Fruit fly (Drosophila melanogaster) S2 (cell line): Measurements from ENCODE around the gene CG14563.

Source experiments
- CG8478 ChIP-seq: fragments of >200 bp; optimal IDR thresholded peaks from 2 replicates; lab custom pipeline; 2018
- CTCF ChIP-seq, 2 experiments: fragments of >200 bp; optimal IDR thresholded peaks; 2 replicates each; lab custom pipeline; 2018

The CG14563 gene

DNA sequence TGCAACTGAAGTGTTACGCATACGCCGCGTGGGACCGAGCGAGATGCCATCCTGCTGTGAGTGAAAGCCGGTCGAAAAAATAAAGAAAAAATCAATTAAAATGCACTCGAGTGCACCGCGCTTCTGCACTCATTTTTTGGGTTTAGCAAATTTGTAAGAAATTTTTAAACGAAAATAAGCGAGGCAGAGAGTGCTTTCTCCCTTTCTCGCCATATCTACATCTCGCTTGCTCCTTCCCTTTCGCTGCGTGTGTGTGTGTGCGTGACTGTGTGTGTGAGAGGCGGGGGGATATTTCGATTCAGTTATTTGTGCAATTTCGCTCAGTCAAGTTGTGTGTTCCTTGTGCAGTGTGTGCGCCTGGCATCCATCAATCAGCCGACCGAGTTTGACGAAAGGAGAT is 2.3 kb upstream of the CG14563 start, which contains the start of gene mub:
Gene mub, plus strand, starts transcription at position 301 of the 400 bp plus-strand sequence.
- TF ChIP-seq CTCF (optimal IDR thresholded peaks at IDR 0.05; lab: Kevin White, UChicago) (no peak), CG8478 (lab: Kevin White, UChicago) (no peak)

DNA sequence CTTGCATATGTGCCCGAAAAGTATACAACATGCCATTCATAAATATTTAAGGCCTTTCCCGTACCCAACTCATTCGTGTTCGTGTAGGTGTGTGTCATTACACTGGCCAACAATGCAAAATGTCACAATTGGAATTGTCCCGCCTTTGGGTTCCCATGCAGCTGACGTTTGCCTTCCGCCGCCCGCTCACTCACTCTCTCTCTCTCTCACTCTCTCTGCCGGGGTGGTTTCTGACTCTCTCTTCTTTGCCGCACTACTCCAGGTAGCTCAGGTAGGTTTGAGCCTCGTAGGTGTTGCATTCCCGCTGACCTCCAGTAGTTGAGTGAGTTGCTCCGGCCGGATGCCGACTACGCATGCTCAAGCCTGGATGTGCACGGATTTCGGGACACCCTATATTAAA is 1.1 kb upstream of the CG14563 start:
- TF ChIP-seq CG8478 (lab: Kevin White, UChicago) (no peak), CTCF (optimal IDR thresholded peaks at IDR 0.05; lab: Kevin White, UChicago) (no peak)

DNA sequence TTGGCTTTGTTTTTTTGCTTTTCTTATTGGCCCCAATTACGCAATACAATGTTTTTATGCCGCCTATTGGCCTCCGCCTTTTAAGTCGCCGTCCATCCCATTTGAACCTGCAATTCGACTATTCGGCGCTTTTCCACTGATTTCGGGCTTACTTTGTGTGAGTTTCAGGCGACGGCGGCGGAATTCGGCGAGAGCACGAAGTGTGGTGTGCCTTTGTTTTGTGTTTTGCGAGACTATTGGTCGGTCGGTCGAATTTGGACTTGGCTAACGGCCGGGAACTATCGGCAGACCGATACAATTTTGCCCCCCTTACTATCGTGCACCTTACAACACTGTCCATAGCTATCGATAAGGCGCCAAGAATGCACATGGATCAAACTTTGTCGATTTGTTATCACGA is 1.1 kb downstream of the CG14563 start, which contains the start of gene P5CDh1:
Gene P5CDh1, minus strand, starts transcription at position 278 of the 400 bp plus-strand sequence.
- TF ChIP-seq CTCF (optimal IDR thresholded peaks at IDR 0.05; lab: Kevin White, UChicago), result no peak

DNA sequence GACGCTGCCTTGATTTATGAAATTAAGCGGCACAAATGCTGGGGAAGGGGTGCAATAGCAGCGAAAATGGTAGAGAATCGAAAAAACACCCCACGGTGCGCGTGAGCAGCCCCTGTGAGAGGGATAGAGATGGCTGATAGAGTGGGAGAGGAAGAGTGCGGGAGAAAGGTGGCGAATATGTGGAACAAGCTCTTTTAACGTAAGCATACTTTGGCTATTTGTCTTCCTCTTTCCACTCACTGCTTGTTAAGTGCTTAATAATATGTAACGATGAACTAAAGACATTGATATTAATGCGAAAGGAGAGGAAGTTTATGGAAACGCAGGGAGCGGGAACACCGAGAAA is 1.6 kb downstream of the CG14563 start:
- TF ChIP-seq CG8478 (lab: Kevin White, UChicago), result no peak
- no peak for TF ChIP-seq CTCF (optimal IDR thresholded peaks at IDR 0.05; lab: Kevin White, UChicago)

DNA sequence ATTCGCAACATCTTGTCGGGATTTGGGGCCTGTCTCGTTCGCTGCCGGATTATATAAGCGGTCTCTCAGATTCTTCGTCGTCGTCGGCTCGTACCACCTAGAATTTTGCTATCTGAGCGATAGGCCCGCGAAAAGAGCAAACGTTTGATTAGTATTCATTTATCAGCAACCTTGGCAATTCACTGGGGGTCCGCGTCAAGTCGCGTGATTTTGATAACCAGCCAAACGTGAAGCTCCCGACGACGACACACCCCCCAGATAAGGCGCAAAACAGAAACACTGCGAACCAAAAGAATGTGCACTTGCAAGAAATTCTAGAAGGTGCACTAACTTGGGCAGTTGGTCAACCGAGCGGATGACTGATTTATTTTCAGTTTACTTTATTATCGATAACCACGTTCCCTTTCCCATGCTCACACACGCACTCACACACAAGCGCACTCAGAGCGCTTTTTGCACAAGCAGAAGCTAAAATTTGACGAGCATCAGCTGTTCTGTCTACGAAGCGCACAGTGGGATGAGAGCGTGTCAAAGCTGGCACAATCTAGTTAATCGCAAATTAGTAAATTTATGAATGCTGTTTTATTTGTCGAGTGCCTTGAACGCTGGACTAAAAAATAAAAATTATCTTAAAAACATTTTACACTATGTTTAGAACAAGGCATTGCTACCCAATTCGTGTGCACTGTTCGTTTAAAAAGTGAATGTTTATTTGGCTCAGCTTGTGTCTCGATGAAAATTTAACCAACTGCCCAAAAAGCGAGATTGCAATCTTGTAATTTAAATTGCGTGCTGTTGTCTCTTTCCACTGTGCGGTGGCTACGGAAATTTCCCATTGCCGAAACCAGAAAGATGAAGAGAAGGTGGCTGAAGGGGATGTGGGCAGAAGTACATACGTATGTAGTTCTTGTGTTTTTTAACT is 2.2 kb downstream of the CG14563 start:
- no peak for TF ChIP-seq CTCF (optimal IDR thresholded peaks at IDR 0.05; lab: Kevin White, UChicago)
- no peak for TF ChIP-seq CG8478 (lab: Kevin White, UChicago)

DNA sequence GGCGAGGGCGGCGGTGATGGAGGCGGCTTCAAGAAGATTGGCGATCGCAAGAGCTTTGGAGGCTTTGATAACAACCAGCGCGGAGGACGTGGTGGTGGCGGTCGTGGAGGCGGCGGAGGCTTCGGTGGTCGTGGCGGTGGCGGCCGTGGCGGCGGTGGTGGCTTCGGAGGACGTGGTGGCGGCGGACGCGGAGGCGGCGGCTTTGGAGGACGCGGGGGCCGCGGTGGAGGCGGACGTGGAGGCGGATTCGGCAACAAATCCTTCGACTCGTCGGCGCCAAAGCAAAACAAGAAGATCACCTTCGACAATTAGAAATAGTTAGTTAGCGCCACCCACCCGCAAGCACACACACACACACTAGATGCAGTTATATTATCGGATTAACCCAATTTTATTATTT is 6.6 kb downstream of the CG14563 start:
- TF ChIP-seq CTCF (optimal IDR thresholded peaks at IDR 0.05; lab: Kevin White, UChicago), result no peak
- TF ChIP-seq CG8478 (lab: Kevin White, UChicago), result no peak

DNA sequence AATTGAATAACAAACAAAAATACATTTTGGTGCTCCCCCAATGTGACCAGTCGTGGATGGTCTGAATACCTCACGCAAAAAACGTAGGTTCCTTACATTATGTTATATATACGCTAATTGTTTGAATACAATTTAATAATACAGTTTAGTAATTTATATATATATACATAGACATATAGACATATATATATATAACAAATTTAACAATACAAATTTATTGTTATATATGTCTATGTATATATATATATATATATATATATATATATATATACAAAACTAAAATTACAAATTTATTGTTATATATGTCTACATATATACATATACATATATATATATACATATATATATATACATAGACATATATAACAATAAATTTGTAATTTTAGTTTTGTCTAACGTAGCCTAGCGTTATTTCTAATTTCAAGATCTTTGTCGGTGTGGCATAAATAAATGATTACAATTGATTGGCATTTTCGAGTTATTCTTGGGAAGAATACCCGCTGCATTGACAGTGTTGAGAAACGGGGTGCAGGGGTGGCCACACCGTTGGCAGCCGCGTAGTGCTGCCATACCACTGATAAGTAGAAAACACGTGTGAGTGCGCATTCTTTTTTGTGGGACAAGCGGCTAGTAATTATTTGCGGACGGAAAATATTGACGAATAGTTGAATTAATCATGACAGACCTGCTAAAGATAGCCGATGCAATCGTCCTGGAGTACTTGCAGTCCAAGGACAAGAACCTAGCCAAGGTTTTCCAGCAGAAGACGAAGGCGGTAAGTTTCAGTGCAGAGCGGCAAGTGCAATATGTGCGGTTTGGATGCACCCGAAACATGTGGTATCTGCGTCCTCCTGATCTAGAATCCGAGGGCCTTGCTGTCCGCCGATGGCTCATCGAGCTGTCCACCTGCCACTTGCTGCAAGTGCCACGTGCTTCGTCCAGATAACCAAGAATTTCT is 9.7 kb downstream of the CG14563 start, which contains the start of the genes CG7148 and Nopp140:
Gene CG7148, minus strand, starts transcription at position 51 of the 958 bp plus-strand sequence.
Gene Nopp140, plus strand, starts transcription at position 572 of the 958 bp plus-strand sequence.
- TF ChIP-seq CG8478 (lab: Kevin White, UChicago) (no peak), CTCF (optimal IDR thresholded peaks at IDR 0.05; lab: Kevin White, UChicago) (peak in 1 of 2 experiments; percentile 26)

DNA sequence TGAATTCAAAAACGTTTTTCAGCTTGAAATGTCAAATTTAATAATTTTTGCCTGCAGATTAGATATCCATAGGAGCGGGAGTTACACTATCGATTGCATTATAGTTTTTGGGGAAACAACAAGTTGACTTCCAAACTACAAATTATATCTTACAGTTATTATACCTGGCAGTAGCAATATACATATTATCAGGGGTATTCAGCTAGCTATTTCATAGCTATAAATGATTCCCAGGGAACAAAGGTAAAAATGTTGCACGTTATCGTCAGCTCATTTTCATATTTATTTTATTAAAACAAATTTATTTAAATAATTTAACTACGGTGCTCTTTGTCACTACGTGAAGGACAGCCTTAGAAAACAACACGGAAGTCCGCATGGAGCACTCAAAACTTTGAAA is 12.1 kb downstream of the CG14563 start:
- TF ChIP-seq CG8478 (lab: Kevin White, UChicago) (no peak), CTCF (optimal IDR thresholded peaks at IDR 0.05; lab: Kevin White, UChicago) (no peak)

DNA sequence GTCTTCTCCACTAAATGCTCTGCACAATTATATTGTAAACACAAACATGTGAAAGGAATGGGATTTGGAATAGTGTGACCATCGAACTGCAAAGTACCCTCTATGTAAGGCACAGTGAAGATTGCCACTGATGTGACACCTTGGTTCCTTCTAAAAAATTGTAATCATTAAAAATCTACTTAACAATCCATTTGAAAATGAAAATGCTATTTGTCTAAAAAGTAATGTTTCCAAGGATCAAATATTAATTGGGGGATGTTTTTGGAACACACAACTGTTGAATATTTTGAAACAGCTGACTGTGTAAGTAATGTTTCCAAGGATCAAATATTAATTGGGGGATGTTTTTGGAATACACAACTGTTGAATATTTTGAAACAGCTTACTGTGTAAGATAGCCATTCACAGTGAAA is 14.0 kb downstream of the CG14563 start, which contains the start of gene CG32448:
Gene CG32448, minus strand, starts transcription at position 304 of the 413 bp plus-strand sequence.
- TF ChIP-seq CG8478 (lab: Kevin White, UChicago), result no peak

DNA sequence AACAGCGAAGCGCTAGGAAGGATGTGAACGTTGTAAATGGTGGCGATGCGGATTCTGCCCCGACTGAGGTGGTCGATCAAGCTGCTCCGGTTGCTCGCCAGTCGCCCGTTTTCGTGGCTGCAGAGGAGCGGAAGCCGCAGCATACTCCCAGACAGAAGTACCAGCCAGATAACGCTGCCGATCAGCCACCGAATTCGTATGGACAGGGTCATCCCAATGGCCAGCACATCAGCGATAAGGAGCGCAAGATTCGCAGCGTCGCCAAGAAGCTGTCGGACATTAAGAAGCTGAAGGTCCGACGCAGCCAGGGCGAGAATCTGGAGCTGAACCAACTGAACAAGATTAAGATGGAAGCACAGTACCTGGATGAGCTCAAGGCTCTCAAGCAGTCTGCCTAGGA is 15.1 kb downstream of the CG14563 start:
- TF ChIP-seq CG8478 (lab: Kevin White, UChicago) (no peak), CTCF (optimal IDR thresholded peaks at IDR 0.05; lab: Kevin White, UChicago) (no peak)

DNA sequence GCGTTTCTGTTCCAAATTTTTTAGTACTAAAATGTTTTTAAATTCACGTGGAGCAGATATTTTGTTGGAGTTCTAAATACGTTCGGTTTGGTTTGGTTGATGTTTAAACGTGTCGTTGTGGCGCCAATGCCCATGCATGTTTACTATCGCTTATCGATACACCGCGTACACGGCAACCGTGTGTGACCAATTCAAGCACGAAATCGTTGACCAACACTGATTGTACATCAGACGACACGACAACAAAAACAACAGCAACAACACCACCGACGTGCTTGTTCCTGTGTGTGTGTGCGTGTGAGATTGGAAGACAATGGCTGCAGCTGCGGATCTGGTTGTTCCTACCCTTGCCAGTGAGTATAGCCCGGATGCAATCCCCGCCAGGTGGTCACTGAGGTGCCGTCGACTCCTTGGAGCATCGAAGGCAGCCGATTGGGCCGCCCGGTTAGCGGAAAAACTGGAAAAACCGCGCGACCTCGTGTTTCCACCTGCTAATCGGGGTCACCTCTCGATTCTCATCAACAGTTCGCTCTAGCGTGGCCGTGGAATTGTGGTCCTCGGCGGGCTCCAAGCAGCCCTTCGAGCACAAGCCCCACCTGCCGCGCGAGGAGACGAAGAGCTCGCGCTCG is 17.3 kb downstream of the CG14563 start, which contains the start of gene eIF2A:
Gene eIF2A, plus strand, starts transcription at position 16 of the 629 bp plus-strand sequence.
- TF ChIP-seq CTCF (optimal IDR thresholded peaks at IDR 0.05; lab: Kevin White, UChicago) (peak; percentile 25 to 39), CG8478 (lab: Kevin White, UChicago) (no peak)

DNA sequence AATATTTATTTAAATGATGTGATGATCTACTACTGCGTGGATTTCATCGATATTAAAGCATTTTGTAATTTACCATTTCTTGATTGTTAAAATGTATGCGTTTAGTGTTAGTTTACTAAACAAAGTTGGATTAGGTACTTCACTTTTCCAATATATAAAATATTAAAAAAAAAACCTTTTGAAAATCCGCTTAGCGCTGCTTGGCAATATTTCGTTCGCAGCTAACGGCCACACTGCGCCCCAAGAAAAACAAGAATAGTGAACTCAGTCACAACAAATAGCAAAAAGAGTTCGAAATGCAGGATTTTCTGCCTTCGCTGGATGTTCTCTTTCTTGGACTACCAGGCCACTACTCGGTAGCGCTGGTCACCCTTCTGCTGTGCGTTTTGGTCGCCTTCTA is 18.9 kb downstream of the CG14563 start, which contains the start of gene CG7407:
Gene CG7407, plus strand, starts transcription at position 226 of the 400 bp plus-strand sequence.
- TF ChIP-seq CTCF (optimal IDR thresholded peaks at IDR 0.05; lab: Kevin White, UChicago) (no peak), CG8478 (lab: Kevin White, UChicago) (no peak)

DNA sequence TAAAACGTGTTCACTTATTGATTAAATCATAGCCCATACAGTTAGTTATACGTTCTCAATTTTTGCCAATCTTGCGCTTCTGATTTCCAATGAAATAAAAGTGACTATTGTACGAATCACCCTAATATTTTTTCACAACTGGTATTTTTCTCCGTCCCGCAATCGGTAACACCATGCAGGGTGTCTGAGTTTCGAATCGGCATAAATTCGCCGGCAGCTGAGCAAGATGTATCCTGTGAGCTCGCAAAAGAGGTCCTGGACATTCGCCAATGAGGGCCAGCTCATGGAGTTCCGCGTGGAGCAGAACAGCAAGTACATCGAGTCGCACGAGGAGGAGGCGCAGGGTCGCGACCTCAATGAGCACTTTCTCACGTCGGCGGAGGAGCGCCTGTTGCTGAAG is 20.4 kb downstream of the CG14563 start, which contains the start of gene CycH:
Gene CycH, plus strand, starts transcription at position 218 of the 400 bp plus-strand sequence.
- peak in 1 of 2 experiments; percentile 1 for TF ChIP-seq CTCF (optimal IDR thresholded peaks at IDR 0.05; lab: Kevin White, UChicago)
- TF ChIP-seq CG8478 (lab: Kevin White, UChicago), result no peak

DNA sequence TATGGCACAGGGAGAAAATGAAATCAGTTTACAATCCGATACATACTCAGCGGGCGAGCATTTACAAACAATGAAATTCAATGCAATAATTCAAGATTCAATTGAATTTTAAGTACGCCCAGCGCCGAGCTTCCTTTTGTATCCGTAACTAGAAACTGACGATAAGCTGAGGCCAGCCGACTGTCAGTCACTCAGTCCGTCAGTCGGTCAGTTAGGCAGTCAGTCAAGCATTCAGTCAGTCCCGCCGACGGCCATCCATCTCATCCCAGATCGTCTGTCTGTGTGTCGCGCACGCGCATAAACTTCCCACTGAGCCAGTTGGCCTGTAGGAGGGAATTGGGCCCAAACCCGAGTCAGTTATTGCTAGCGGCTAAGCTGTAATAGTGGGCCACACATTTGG is 22.7 kb downstream of the CG14563 start:
- no peak for TF ChIP-seq CTCF (optimal IDR thresholded peaks at IDR 0.05; lab: Kevin White, UChicago)
- no peak for TF ChIP-seq CG8478 (lab: Kevin White, UChicago)
